Worm (Caenorhabditis elegans) whole organism, L2 larva: Measurements from ENCODE around the gene zfp-3.

ENCODE experiments used
- C34F6.9 ChIP-seq: fragments of 150-350 bp; optimal IDR thresholded peaks from 2 replicates; lab custom pipeline; 2014; ENCODE audit warnings: missing biosample characterization, missing genetic modification characterization
- ceh-82 ChIP-seq: fragments of 150-350 bp; optimal IDR thresholded peaks from 2 replicates; lab custom pipeline; 2014; ENCODE audit warnings: missing biosample characterization, missing genetic modification characterization
- lin-11 ChIP-seq: fragments of 150-350 bp; sonication (generic microtip); optimal IDR thresholded peaks from 2 replicates; lab custom pipeline; 2014; ENCODE audit warnings: missing biosample characterization, missing genetic modification characterization, inconsistent platforms, mixed read lengths
- lin-13 ChIP-seq: fragments of 150-350 bp; optimal IDR thresholded peaks from 2 replicates; lab custom pipeline; 2014; ENCODE audit warnings: missing biosample characterization, missing genetic modification reagents, missing genetic modification characterization
- nhr-10 ChIP-seq: sonication (generic microtip); optimal IDR thresholded peaks from 2 replicates; lab custom pipeline; 2017; ENCODE audit warnings: missing biosample characterization, missing genetic modification characterization
- skn-1 ChIP-seq: sonication (generic microtip); optimal IDR thresholded peaks from 2 replicates; lab custom pipeline; 2017; ENCODE audit warnings: missing biosample characterization, missing genetic modification characterization

DNA sequence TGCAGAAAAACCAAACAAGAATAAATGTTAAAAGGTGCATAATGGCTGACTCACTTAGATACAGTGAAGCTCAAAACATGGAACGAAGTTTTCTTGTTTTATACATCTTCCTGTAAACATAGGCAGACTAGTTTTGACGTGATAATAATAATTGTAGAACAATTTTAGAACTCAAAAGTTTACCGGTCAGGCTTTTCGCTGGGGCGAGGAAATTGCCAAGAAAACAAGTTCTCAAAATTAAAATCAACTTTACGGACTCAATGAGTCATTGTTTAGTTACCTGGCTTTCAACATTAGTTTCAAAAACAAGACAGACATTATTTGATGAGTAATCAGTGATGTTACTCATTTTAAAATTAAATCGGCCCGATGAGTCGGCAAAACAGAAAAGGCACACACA, 26.4 kb upstream of the zfp-3 start, which contains the start of gene D1005.5:
- no peak for TF ChIP-seq lin-11 (tag; lab: Kevin White, UChicago)
- no peak for TF ChIP-seq C34F6.9
- TF ChIP-seq ceh-82 (tag; lab: Kevin White, UChicago) = no peak
- no peak for TF ChIP-seq nhr-10 (tag; lab: Kevin White, UChicago)
- no peak for TF ChIP-seq lin-13
- no peak for TF ChIP-seq skn-1
